Fruit fly (Drosophila melanogaster) whole organism, embryonic: ENCODE data around the gene CG2972.

Experiments
- ATbp ChIP-seq: fragments of 200-800 bp; sonication (Bioruptor generic); optimal IDR thresholded peaks from 2 replicates; lab custom pipeline; 2017; ENCODE audit warnings: missing biosample characterization, mild to moderate bottlenecking, missing genetic modification characterization, missing genetic modification reagents
- B-H2 ChIP-seq: fragments of 200-800 bp; sonication (Bioruptor generic); optimal IDR thresholded peaks from 2 replicates; lab custom pipeline; 2018; ENCODE audit warnings: missing biosample characterization, mild to moderate bottlenecking, missing genetic modification characterization
- Bdp1 ChIP-seq: fragments of 200-800 bp; sonication (Bioruptor generic); optimal IDR thresholded peaks from 3 replicates; lab custom pipeline; 2016; ENCODE audit warnings: missing biosample characterization, missing genetic modification characterization
- Bgb ChIP-seq: fragments of 200-800 bp; sonication (Bioruptor generic); IDR thresholded peaks from 2 replicates; pipeline ENCODE4 v1.3.6; 2022; ENCODE audit warnings: missing biosample characterization, missing genetic modification characterization; ENCODE audit not compliant: partially characterized antibody
- CG10209 ChIP-seq: fragments of 200-800 bp; sonication (Bioruptor generic); optimal IDR thresholded peaks from 3 replicates; lab custom pipeline; 2017; ENCODE audit warnings: missing biosample characterization, mild to moderate bottlenecking, missing genetic modification characterization, missing genetic modification reagents
- CG11398 ChIP-seq: fragments of 200-800 bp; sonication (Bioruptor generic); optimal IDR thresholded peaks from 2 replicates; lab custom pipeline; 2016; ENCODE audit warnings: missing biosample characterization, missing genetic modification characterization
- CG11504 ChIP-seq: fragments of 200-800 bp; sonication (Bioruptor generic); optimal IDR thresholded peaks from 3 replicates; lab custom pipeline; 2019; ENCODE audit warnings: missing biosample characterization, mild to moderate bottlenecking, missing genetic modification characterization, moderate library complexity
- CG12391 ChIP-seq: fragments of 200-800 bp; sonication (Bioruptor generic); optimal IDR thresholded peaks from 3 replicates; lab custom pipeline; 2018; ENCODE audit warnings: missing biosample characterization, mild to moderate bottlenecking, missing genetic modification characterization, moderate library complexity
- CG12769 ChIP-seq: fragments of 200-800 bp; sonication (Bioruptor generic); optimal IDR thresholded peaks from 2 replicates; lab custom pipeline; 2019; ENCODE audit warnings: missing biosample characterization, mild to moderate bottlenecking, missing genetic modification characterization, moderate library complexity
- CG13287 ChIP-seq: fragments of 200-800 bp; sonication (Bioruptor generic); IDR thresholded peaks from 2 replicates; pipeline ENCODE4 v1.3.6; 2022; ENCODE audit warnings: missing biosample characterization, missing genetic modification characterization; ENCODE audit not compliant: partially characterized antibody
- CG13424 ChIP-seq: fragments of 200-800 bp; sonication (Bioruptor generic); optimal IDR thresholded peaks from 2 replicates; lab custom pipeline; 2019; ENCODE audit warnings: missing biosample characterization, mild to moderate bottlenecking, missing genetic modification characterization, moderate library complexity
- CG15269 ChIP-seq: fragments of 200-800 bp; sonication (Bioruptor generic); optimal IDR thresholded peaks from 2 replicates; lab custom pipeline; 2018; ENCODE audit warnings: missing biosample characterization, mild to moderate bottlenecking, missing genetic modification characterization, moderate library complexity
- CG1603 ChIP-seq: fragments of 200-800 bp; sonication (Bioruptor generic); optimal IDR thresholded peaks from 2 replicates; lab custom pipeline; 2019; ENCODE audit warnings: missing biosample characterization, mild to moderate bottlenecking, missing genetic modification characterization, moderate library complexity
- CG18619 ChIP-seq: fragments of 200-800 bp; sonication (Bioruptor generic); optimal IDR thresholded peaks from 3 replicates; lab custom pipeline; 2017; ENCODE audit warnings: missing biosample characterization, mild to moderate bottlenecking, missing genetic modification characterization
- CG18764 ChIP-seq: fragments of 200-800 bp; sonication (Bioruptor generic); optimal IDR thresholded peaks from 3 replicates; lab custom pipeline; 2016; ENCODE audit warnings: missing biosample characterization, missing genetic modification characterization
- CG2120 ChIP-seq: fragments of 200-800 bp; sonication (Bioruptor generic); optimal IDR thresholded peaks from 3 replicates; lab custom pipeline; 2016; ENCODE audit warnings: missing biosample characterization, missing genetic modification characterization
- CG30403 ChIP-seq: fragments of 200-800 bp; sonication (Bioruptor generic); optimal IDR thresholded peaks from 3 replicates; lab custom pipeline; 2016; ENCODE audit warnings: missing biosample characterization, missing genetic modification characterization
- CG3065 ChIP-seq: fragments of 200-800 bp; sonication (Bioruptor generic); optimal IDR thresholded peaks from 2 replicates; lab custom pipeline; 2016; ENCODE audit warnings: missing biosample characterization, missing genetic modification characterization
- CG32772 ChIP-seq: fragments of 200-800 bp; sonication (Bioruptor generic); IDR thresholded peaks from 2 replicates; pipeline ENCODE4 v1.3.6; 2022; ENCODE audit warnings: missing biosample characterization, missing genetic modification characterization
- CG6272 ChIP-seq: fragments of 200-800 bp; sonication (Bioruptor generic); IDR thresholded peaks from 2 replicates; pipeline ENCODE4 v1.3.6; 2022; ENCODE audit warnings: missing biosample characterization, missing genetic modification characterization
- CG6791 ChIP-seq: fragments of 200-800 bp; sonication (Bioruptor generic); IDR thresholded peaks from 3 replicates; pipeline ENCODE4 v1.3.6; 2022; ENCODE audit warnings: missing biosample characterization, missing genetic modification characterization; ENCODE audit not compliant: partially characterized antibody
- CG8924 ChIP-seq: fragments of 200-800 bp; optimal IDR thresholded peaks from 3 replicates; lab custom pipeline; 2019; ENCODE audit warnings: missing biosample characterization, mild to moderate bottlenecking, missing genetic modification characterization, moderate library complexity
- Deaf1 ChIP-seq: fragments of 200-800 bp; optimal IDR thresholded peaks from 3 replicates; lab custom pipeline; 2019; ENCODE audit warnings: missing biosample characterization, mild to moderate bottlenecking, missing genetic modification characterization, moderate library complexity
- Drgx ChIP-seq: fragments of 200-800 bp; sonication (Bioruptor generic); IDR thresholded peaks from 2 replicates; pipeline ENCODE4 v1.3.6; 2022; ENCODE audit warnings: missing biosample characterization, missing genetic modification characterization
- E2f1 ChIP-seq: fragments of 200-800 bp; sonication (Bioruptor generic); IDR thresholded peaks from 2 replicates; pipeline ENCODE4 v1.3.6; 2022; ENCODE audit warnings: missing biosample characterization, missing genetic modification characterization
- Elba2 ChIP-seq: fragments of 200-800 bp; sonication (Bioruptor generic); optimal IDR thresholded peaks from 3 replicates; lab custom pipeline; 2016; ENCODE audit warnings: missing biosample characterization, missing genetic modification characterization
- Hand ChIP-seq: fragments of 200-800 bp; sonication (Bioruptor generic); optimal IDR thresholded peaks from 2 replicates; lab custom pipeline; 2017; ENCODE audit warnings: mild to moderate bottlenecking, missing biosample characterization, missing genetic modification reagents, missing genetic modification characterization
- Hey ChIP-seq: fragments of 200-800 bp; sonication (Bioruptor generic); optimal IDR thresholded peaks from 3 replicates; lab custom pipeline; 2018; ENCODE audit warnings: missing biosample characterization, mild to moderate bottlenecking, missing genetic modification characterization
- Meics ChIP-seq: fragments of 200-800 bp; sonication (Bioruptor generic); optimal IDR thresholded peaks from 2 replicates; lab custom pipeline; 2017; ENCODE audit warnings: missing biosample characterization, mild to moderate bottlenecking, missing genetic modification characterization
- NFAT ChIP-seq: fragments of 200-800 bp; sonication (Bioruptor generic); IDR thresholded peaks from 2 replicates; pipeline ENCODE4 v1.3.6; 2022; ENCODE audit warnings: missing biosample characterization, missing genetic modification characterization
- PHDP ChIP-seq: fragments of 200-800 bp; sonication (Bioruptor generic); optimal IDR thresholded peaks from 3 replicates; lab custom pipeline; 2018; ENCODE audit warnings: missing biosample characterization, mild to moderate bottlenecking, missing genetic modification characterization, moderate library complexity
- Ptx1 ChIP-seq: fragments of 200-800 bp; sonication (Bioruptor generic); IDR thresholded peaks from 2 replicates; pipeline ENCODE4 v1.3.6; 2022; ENCODE audit warnings: missing biosample characterization, missing genetic modification characterization
- abd-A ChIP-seq: fragments of 200-800 bp; sonication (Bioruptor generic); optimal IDR thresholded peaks from 3 replicates; lab custom pipeline; 2019; ENCODE audit warnings: missing biosample characterization, mild to moderate bottlenecking, missing genetic modification characterization, moderate library complexity
- ase ChIP-seq: fragments of 200-800 bp; sonication (Bioruptor generic); IDR thresholded peaks from 3 replicates; pipeline ENCODE4 v1.3.6; 2022; ENCODE audit warnings: missing biosample characterization, missing genetic modification characterization
- az2 ChIP-seq: fragments of 200-800 bp; sonication (Bioruptor generic); optimal IDR thresholded peaks from 3 replicates; lab custom pipeline; 2016; ENCODE audit warnings: missing biosample characterization, missing genetic modification characterization
- danr ChIP-seq: fragments of 200-800 bp; sonication (Bioruptor generic); IDR thresholded peaks from 2 replicates; pipeline ENCODE4 v1.3.6; 2022; ENCODE audit warnings: missing biosample characterization, missing genetic modification characterization
- esg ChIP-seq: fragments of 200-800 bp; sonication (Bioruptor generic); conservative IDR thresholded peaks from 2 replicates; pipeline ENCODE4 v1.3.6; 2022; ENCODE audit warnings: missing biosample characterization, missing genetic modification characterization
- grau ChIP-seq: fragments of 200-800 bp; optimal IDR thresholded peaks from 3 replicates; lab custom pipeline; 2019; ENCODE audit warnings: missing biosample characterization, mild to moderate bottlenecking, missing genetic modification characterization, moderate library complexity
- hth ChIP-seq: fragments of >200 bp; optimal IDR thresholded peaks from 2 replicates; lab custom pipeline; 2017; ENCODE audit warnings: inconsistent platforms
- jumu ChIP-seq: fragments of 200-800 bp; sonication (Bioruptor generic); optimal IDR thresholded peaks from 3 replicates; lab custom pipeline; 2016; ENCODE audit warnings: missing biosample characterization, missing genetic modification characterization
- kay ChIP-seq: fragments of 200-800 bp; sonication (Bioruptor generic); optimal IDR thresholded peaks from 2 replicates; lab custom pipeline; 2016; ENCODE audit warnings: missing biosample characterization, missing genetic modification characterization
- ken ChIP-seq: fragments of 200-800 bp; sonication (Bioruptor generic); IDR thresholded peaks from 3 replicates; pipeline ENCODE4 v1.3.6; 2022; ENCODE audit warnings: missing biosample characterization, missing genetic modification characterization
- klu ChIP-seq: fragments of 200-800 bp; sonication (Bioruptor generic); IDR thresholded peaks from 2 replicates; pipeline ENCODE4 v1.3.6; 2022; ENCODE audit warnings: missing biosample characterization, missing genetic modification characterization
- mam ChIP-seq: fragments of 200-800 bp; sonication (Bioruptor generic); optimal IDR thresholded peaks from 3 replicates; lab custom pipeline; 2016; ENCODE audit warnings: missing biosample characterization, missing genetic modification characterization
- nau ChIP-seq: fragments of 200-800 bp; sonication (Bioruptor generic); optimal IDR thresholded peaks from 3 replicates; lab custom pipeline; 2017; ENCODE audit warnings: missing biosample characterization, mild to moderate bottlenecking, missing genetic modification characterization, missing genetic modification reagents
- nerfin-2 ChIP-seq: fragments of 200-800 bp; sonication (Bioruptor generic); IDR thresholded peaks from 2 replicates; pipeline ENCODE4 v1.3.6; 2022; ENCODE audit warnings: missing biosample characterization, missing genetic modification characterization; ENCODE audit not compliant: partially characterized antibody
- phol ChIP-seq: fragments of 200-800 bp; sonication (Bioruptor generic); optimal IDR thresholded peaks from 3 replicates; lab custom pipeline; 2018; ENCODE audit warnings: missing biosample characterization, mild to moderate bottlenecking, missing genetic modification characterization, moderate library complexity
- rib ChIP-seq: fragments of 200-800 bp; sonication (Bioruptor generic); IDR thresholded peaks from 2 replicates; pipeline ENCODE4 v1.3.6; 2022; ENCODE audit warnings: missing biosample characterization, missing genetic modification characterization
- slbo ChIP-seq: fragments of 200-800 bp; sonication (Bioruptor generic); IDR thresholded peaks from 2 replicates; pipeline ENCODE4 v1.3.6; 2022; ENCODE audit warnings: missing biosample characterization, missing genetic modification characterization
- tin ChIP-seq: fragments of 200-800 bp; sonication (Bioruptor generic); optimal IDR thresholded peaks from 3 replicates; lab custom pipeline; 2016; ENCODE audit warnings: missing biosample characterization, missing genetic modification characterization
- tio ChIP-seq: fragments of 200-800 bp; sonication (Bioruptor generic); optimal IDR thresholded peaks from 2 replicates; lab custom pipeline; 2017; ENCODE audit warnings: missing biosample characterization, missing genetic modification characterization, inconsistent platforms

CG2972 gene

dm6 chrX:10067528-10067927 lies 15.4 kb upstream of the CG2972 start (continued):
- TF ChIP-seq E2f1 (GFP tag; lab: Robert Waterston, UW) (0 out of 2 replicates have a peak, but pooled peaks have one; percentile 22), CG12769 (no peak), tio (GFP tag; lab: Kevin White, UChicago) (no peak), CG11398 (no peak), mam (peak; percentile 31), CG12391 (tag; lab: Kevin White, UChicago) (peak; percentile 34), rib (GFP tag; lab: Robert Waterston, UW) (no peak), grau (peak; percentile 35), Bdp1 (GFP tag; lab: Kevin White, UChicago) (no peak), CG8924 (peak; percentile 28), hth (lab: Kevin White, UChicago) (no peak), kay (GFP tag; lab: Kevin White, UChicago) (no peak), nerfin-2 (GFP tag; lab: Robert Waterston, UW) (no peak), jumu (peak; percentile 30), Meics (GFP tag; lab: Kevin White, UChicago) (peak; percentile 30), CG13287 (GFP tag; lab: Robert Waterston, UW) (no peak), phol (tag; lab: Kevin White, UChicago) (peak; percentile 38), Deaf1 (tag; lab: Kevin White, UChicago) (peak; percentile 6), danr (GFP tag; lab: Robert Waterston, UW) (no peak), B-H2 (GFP tag; lab: Kevin White, UChicago) (no peak), Hand (no peak), Bgb (no peak), CG13424 (tag; lab: Kevin White, UChicago) (peak; percentile 18), ase (0 out of 3 replicates have a peak, but pooled peaks have one; percentile 37), CG6272 (GFP tag; lab: Robert Waterston, UW) (0 out of 2 replicates have a peak, but pooled peaks have one; percentile 20), tin (GFP tag; lab: Kevin White, UChicago) (peak; percentile 19), CG30403 (GFP tag; lab: Kevin White, UChicago) (peak; percentile 33), ATbp (GFP tag; lab: Kevin White, UChicago) (peak; percentile 37), CG1603 (peak; percentile 75), Elba2 (GFP tag; lab: Kevin White, UChicago) (no peak), CG32772 (GFP tag; lab: Robert Waterston, UW) (peak; percentile 32; the same call in 1 of the 2 replicates), ken (GFP tag; lab: Robert Waterston, UW) (peak; percentile 63; the same call in 2 of the 3 replicates), CG18619 (GFP tag; lab: Kevin White, UChicago) (no peak), az2 (GFP tag; lab: Kevin White, UChicago) (peak; percentile 47), klu (GFP tag; lab: Robert Waterston, UW) (peak; percentile 36; the same call in 1 of the 2 replicates), slbo (peak; percentile 59; the same call in 1 of the 2 replicates), CG15269 (peak; percentile 44), abd-A (tag; lab: Kevin White, UChicago) (peak; percentile 6), CG18764 (GFP tag; lab: Kevin White, UChicago) (peak; percentile 11), CG11504 (tag; lab: Kevin White, UChicago) (peak; percentile 62), Hey (tag; lab: Kevin White, UChicago) (no peak), CG3065 (GFP tag; lab: Kevin White, UChicago) (no peak), CG6791 (GFP tag; lab: Robert Waterston, UW) (no peak), NFAT (GFP tag; lab: Robert Waterston, UW) (no peak), CG10209 (GFP tag; lab: Kevin White, UChicago) (peak; percentile 38), Drgx (GFP tag; lab: Robert Waterston, UW) (peak; percentile 57), nau (GFP tag; lab: Kevin White, UChicago) (no peak), CG2120 (peak; percentile 45), esg (peak; percentile 49), Ptx1 (GFP tag; lab: Robert Waterston, UW) (peak; percentile 64), PHDP (tag; lab: Kevin White, UChicago) (no peak)
